Worm (Caenorhabditis elegans) whole organism, mixed stage, embryonic: ENCODE measurements around the gene tbc-20.

ENCODE experiments used
- M03D4.4 ChIP-seq: sonication (generic microtip); optimal IDR thresholded peaks from 2 replicates; lab custom pipeline; 2017; ENCODE audit warnings: mild to moderate bottlenecking, missing genetic modification characterization, missing compliant biosample characterization
- bed-3 ChIP-seq: fragments of 200-800 bp; sonication (Bioruptor generic); optimal IDR thresholded peaks from 3 replicates; lab custom pipeline; 2018; ENCODE audit warnings: mild to moderate bottlenecking, missing genetic modification characterization, moderate library complexity, missing compliant biosample characterization
- blmp-1 ChIP-seq: fragments of 150-350 bp; optimal IDR thresholded peaks from 2 replicates; lab custom pipeline; 2014; ENCODE audit warnings: missing biosample characterization, missing genetic modification characterization
- ceh-39 ChIP-seq: fragments of 150-350 bp; optimal IDR thresholded peaks from 2 replicates; lab custom pipeline; 2014; ENCODE audit warnings: missing biosample characterization, missing genetic modification characterization
- ceh-43 ChIP-seq: fragments of 200-800 bp; sonication (Bioruptor generic); optimal IDR thresholded peaks from 2 replicates; lab custom pipeline; 2018; ENCODE audit warnings: mild to moderate bottlenecking, missing genetic modification characterization, moderate library complexity, missing compliant biosample characterization
- ceh-83 ChIP-seq: fragments of 200-800 bp; sonication (Bioruptor generic); optimal IDR thresholded peaks from 2 replicates; lab custom pipeline; 2018; ENCODE audit warnings: mild to moderate bottlenecking, missing genetic modification characterization, missing compliant biosample characterization
- ces-1 ChIP-seq: fragments of 150-350 bp; optimal IDR thresholded peaks from 2 replicates; lab custom pipeline; 2014; ENCODE audit warnings: missing biosample characterization, missing genetic modification reagents, missing genetic modification characterization
- cnd-1 ChIP-seq: fragments of 200-800 bp; sonication (Bioruptor generic); optimal IDR thresholded peaks from 2 replicates; lab custom pipeline; 2018; ENCODE audit warnings: mild to moderate bottlenecking, missing genetic modification characterization, missing compliant biosample characterization
- drap-1 ChIP-seq: fragments of 200-800 bp; sonication (Bioruptor generic); optimal IDR thresholded peaks from 3 replicates; lab custom pipeline; 2018; ENCODE audit warnings: mild to moderate bottlenecking, missing genetic modification characterization, missing compliant biosample characterization
- elt-1 ChIP-seq: sonication (generic microtip); optimal IDR thresholded peaks from 2 replicates; lab custom pipeline; 2017; ENCODE audit warnings: missing genetic modification characterization, mild to moderate bottlenecking, missing compliant biosample characterization, antibody characterized with exemption, moderate library complexity, borderline replicate concordance; ENCODE audit not compliant: insufficient read depth
- elt-3 ChIP-seq: fragments of 150-350 bp; optimal IDR thresholded peaks from 2 replicates; lab custom pipeline; 2014; ENCODE audit warnings: missing biosample characterization, missing genetic modification characterization
- flh-1 ChIP-seq: fragments of 200-800 bp; sonication (Bioruptor generic); optimal IDR thresholded peaks from 2 replicates; lab custom pipeline; 2018; ENCODE audit warnings: mild to moderate bottlenecking, missing genetic modification characterization, moderate library complexity, missing compliant biosample characterization
- lin-13 ChIP-seq: fragments of 150-350 bp; optimal IDR thresholded peaks from 2 replicates; lab custom pipeline; 2014; ENCODE audit warnings: missing biosample characterization, missing genetic modification characterization
- lsy-2 ChIP-seq: fragments of 150-350 bp; optimal IDR thresholded peaks from 2 replicates; lab custom pipeline; 2014; ENCODE audit warnings: missing biosample characterization, missing genetic modification characterization
- mep-1 ChIP-seq: fragments of 150-350 bp; optimal IDR thresholded peaks from 2 replicates; lab custom pipeline; 2017; ENCODE audit warnings: missing biosample characterization, missing genetic modification reagents, missing genetic modification characterization, inconsistent platforms
- nhr-12 ChIP-seq: fragments of 150-350 bp; optimal IDR thresholded peaks from 2 replicates; lab custom pipeline; 2014; ENCODE audit warnings: missing biosample characterization, missing genetic modification characterization
- nhr-237 ChIP-seq: fragments of 150-350 bp; optimal IDR thresholded peaks from 2 replicates; lab custom pipeline; 2014; ENCODE audit warnings: missing biosample characterization, missing genetic modification characterization
- nhr-28 ChIP-seq: fragments of 150-350 bp; optimal IDR thresholded peaks from 2 replicates; lab custom pipeline; 2014; ENCODE audit warnings: missing biosample characterization, missing genetic modification characterization
- nhr-76 ChIP-seq: sonication (generic microtip); optimal IDR thresholded peaks from 2 replicates; lab custom pipeline; 2017; ENCODE audit warnings: missing biosample characterization, missing genetic modification characterization
- pha-4 ChIP-seq: fragments of 150-350 bp; optimal IDR thresholded peaks from 2 replicates; lab custom pipeline; 2018; ENCODE audit warnings: missing biosample characterization, missing genetic modification reagents, missing genetic modification characterization
- snpc-4 ChIP-seq: fragments of 150-350 bp; optimal IDR thresholded peaks from 2 replicates; lab custom pipeline; 2014; ENCODE audit warnings: missing biosample characterization, missing genetic modification characterization
- sptf-1 ChIP-seq: sonication (generic microtip); optimal IDR thresholded peaks from 2 replicates; lab custom pipeline; 2017; ENCODE audit warnings: mild to moderate bottlenecking, missing genetic modification characterization, moderate library complexity, missing compliant biosample characterization
- tbx-8 ChIP-seq: fragments of 200-800 bp; sonication (Bioruptor generic); optimal IDR thresholded peaks from 2 replicates; lab custom pipeline; 2018; ENCODE audit warnings: mild to moderate bottlenecking, missing genetic modification characterization, moderate library complexity, missing compliant biosample characterization
- unc-62 ChIP-seq: fragments of 150-350 bp; optimal IDR thresholded peaks from 2 replicates; lab custom pipeline; 2014; ENCODE audit warnings: missing biosample characterization, missing genetic modification reagents, missing genetic modification characterization
- zip-8 ChIP-seq: fragments of 150-350 bp; optimal IDR thresholded peaks from 2 replicates; lab custom pipeline; 2014; ENCODE audit warnings: missing biosample characterization, missing genetic modification characterization
- ztf-11 ChIP-seq: fragments of 150-350 bp; optimal IDR thresholded peaks from 2 replicates; lab custom pipeline; 2014; ENCODE audit warnings: missing biosample characterization, missing genetic modification characterization

tbc-20 gene

DNA sequence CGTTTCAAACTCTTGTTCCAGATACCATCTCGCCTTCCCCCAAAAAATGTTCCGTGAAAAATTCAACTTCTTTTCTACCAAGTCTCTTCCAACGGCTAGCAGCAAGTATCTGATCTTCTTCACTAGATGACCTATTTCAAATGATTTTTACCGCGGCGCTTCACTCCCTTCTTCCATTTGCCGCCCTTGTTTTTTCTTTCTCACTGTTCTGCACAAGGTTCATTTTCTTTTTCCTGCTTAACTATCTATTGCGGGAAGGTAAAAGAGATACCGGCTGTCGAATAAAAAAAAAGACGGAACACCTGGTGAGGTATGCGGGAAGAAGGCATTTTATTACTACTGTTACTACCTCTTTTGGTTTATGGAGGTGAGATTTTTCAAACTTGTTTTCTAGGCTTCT is 44.7 kb downstream of the tbc-20 start, which contains the start of gene cdh-7:
cdh-7 (plus strand) TSS at position 214 of the 400 bp plus-strand sequence.
- TF ChIP-seq nhr-12 (tag; lab: Kevin White, UChicago) (no peak), unc-62 (GFP tag; lab: Kevin White, UChicago) (no peak), ceh-43 (GFP tag; lab: Kevin White, UChicago) (no peak), ztf-11 (tag; lab: Kevin White, UChicago) (no peak), ceh-83 (GFP tag; lab: Kevin White, UChicago) (no peak), cnd-1 (no peak), drap-1 (GFP tag; lab: Kevin White, UChicago) (no peak), tbx-8 (no peak), elt-3 (tag; lab: Kevin White, UChicago) (no peak), pha-4 (no peak)

DNA sequence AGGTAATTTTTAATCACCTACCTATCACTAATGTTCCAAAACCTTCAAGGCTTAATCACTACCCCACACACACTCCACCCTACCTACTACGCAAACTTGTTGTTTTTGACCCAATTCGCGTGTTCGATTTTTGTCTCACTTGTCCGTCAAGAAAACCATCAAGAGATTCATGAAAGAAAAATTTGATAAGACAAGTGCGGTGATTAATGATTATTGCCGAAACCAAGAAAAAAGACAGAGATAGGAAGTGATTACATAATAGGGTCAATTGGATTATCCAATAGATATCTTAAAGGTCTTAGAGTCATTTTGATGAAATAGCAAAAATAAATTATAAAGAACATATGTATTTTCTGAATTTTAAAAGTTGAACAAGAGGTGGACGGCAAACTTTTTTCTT is 46.0 kb downstream of the tbc-20 start:
- TF ChIP-seq ceh-43 (GFP tag; lab: Kevin White, UChicago) = no peak
- TF ChIP-seq unc-62 (GFP tag; lab: Kevin White, UChicago) = no peak
- no peak for TF ChIP-seq nhr-28 (tag; lab: Kevin White, UChicago)
- no peak for TF ChIP-seq nhr-12 (tag; lab: Kevin White, UChicago)
- no peak for TF ChIP-seq flh-1
- no peak for TF ChIP-seq sptf-1 (tag; lab: Kevin White, UChicago)
- no peak for TF ChIP-seq M03D4.4
- TF ChIP-seq tbx-8 = no peak
- no peak for TF ChIP-seq cnd-1
- no peak for TF ChIP-seq ces-1
- no peak for TF ChIP-seq zip-8 (tag; lab: Kevin White, UChicago)
- no peak for TF ChIP-seq snpc-4 (tag; lab: Kevin White, UChicago)
- TF ChIP-seq mep-1 = no peak
- no peak for TF ChIP-seq ceh-39
- no peak for TF ChIP-seq nhr-76 (tag; lab: Kevin White, UChicago)
- TF ChIP-seq elt-1 = no peak
- TF ChIP-seq lin-13 (tag; lab: Kevin White, UChicago) = no peak
- TF ChIP-seq nhr-237 (tag; lab: Kevin White, UChicago) = no peak
- TF ChIP-seq, all 35 proteins: peak for 0

DNA sequence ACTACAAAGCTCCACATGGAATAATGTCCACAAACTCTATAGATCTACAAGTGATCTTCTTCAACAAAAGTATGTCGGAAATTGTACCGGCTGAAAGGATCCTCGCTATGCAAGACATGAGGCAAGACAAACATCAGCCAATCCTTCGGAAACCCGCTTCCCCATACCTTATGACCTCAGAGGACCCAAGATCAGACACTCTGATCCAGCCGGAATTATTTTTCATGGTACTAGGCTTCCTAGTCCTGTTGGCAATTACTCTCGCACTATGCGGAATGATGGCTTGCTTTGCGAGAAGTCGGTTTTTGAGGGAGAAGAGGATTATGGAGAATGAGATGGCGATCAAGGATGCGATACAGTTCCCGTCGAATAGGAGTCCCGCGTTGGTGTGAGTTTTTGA is 51.6 kb downstream of the tbc-20 start:
- TF ChIP-seq lsy-2 (tag; lab: Kevin White, UChicago) = no peak
- TF ChIP-seq tbx-8 = no peak
- no peak for TF ChIP-seq elt-1
- no peak for TF ChIP-seq nhr-76 (tag; lab: Kevin White, UChicago)
- TF ChIP-seq blmp-1 (tag; lab: Kevin White, UChicago) = no peak
- TF ChIP-seq ceh-43 (GFP tag; lab: Kevin White, UChicago) = no peak
- TF ChIP-seq bed-3 = no peak
- TF ChIP-seq, all 35 proteins: peak for 0
